Worm (Caenorhabditis elegans) whole organism, L3 larva: ENCODE data around the gene dhrr-1.

Experiments
- ama-1 ChIP-seq: fragments of 150-350 bp; optimal IDR thresholded peaks from 2 replicates; lab custom pipeline; 2018
- nhr-11 ChIP-seq: fragments of 150-350 bp; optimal IDR thresholded peaks from 2 replicates; lab custom pipeline; 2014; ENCODE audit warnings: missing biosample characterization, missing genetic modification characterization
- nhr-76 ChIP-seq: fragments of 150-350 bp; sonication (generic microtip); optimal IDR thresholded peaks from 5 replicates; lab custom pipeline; 2014; ENCODE audit warnings: missing biosample characterization, missing genetic modification characterization
- pqm-1 ChIP-seq: fragments of 150-350 bp; optimal IDR thresholded peaks from 2 replicates; lab custom pipeline; 2017; ENCODE audit warnings: missing biosample characterization, missing genetic modification characterization, inconsistent platforms

DNA sequence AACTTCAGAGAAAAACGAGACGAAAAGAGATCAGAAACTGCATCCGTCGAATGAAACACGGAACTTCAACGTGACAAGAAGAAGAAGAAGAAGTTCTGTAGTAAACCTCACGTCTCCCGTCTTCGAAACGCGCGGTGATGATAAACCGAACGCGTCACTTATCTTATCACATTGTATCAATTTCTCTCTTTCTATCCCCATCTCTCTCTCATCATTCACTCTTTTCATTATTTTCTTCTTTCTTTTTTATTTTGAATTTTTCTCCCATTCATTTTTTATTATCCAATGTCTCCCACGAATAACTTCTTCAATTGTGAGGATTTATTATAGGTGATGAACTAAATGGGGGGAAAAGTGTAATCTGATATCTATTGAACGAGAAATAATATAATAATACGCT, 42.4 kb downstream of the dhrr-1 start:
- TF ChIP-seq ama-1 (no peak), pqm-1 (tag; lab: Kevin White, UChicago) (no peak), nhr-76 (tag; lab: Kevin White, UChicago) (no peak), nhr-11 (tag; lab: Kevin White, UChicago) (no peak)
